Fruit fly (Drosophila melanogaster): ENCODE data around the gene Dab.

Dab gene

DNA sequence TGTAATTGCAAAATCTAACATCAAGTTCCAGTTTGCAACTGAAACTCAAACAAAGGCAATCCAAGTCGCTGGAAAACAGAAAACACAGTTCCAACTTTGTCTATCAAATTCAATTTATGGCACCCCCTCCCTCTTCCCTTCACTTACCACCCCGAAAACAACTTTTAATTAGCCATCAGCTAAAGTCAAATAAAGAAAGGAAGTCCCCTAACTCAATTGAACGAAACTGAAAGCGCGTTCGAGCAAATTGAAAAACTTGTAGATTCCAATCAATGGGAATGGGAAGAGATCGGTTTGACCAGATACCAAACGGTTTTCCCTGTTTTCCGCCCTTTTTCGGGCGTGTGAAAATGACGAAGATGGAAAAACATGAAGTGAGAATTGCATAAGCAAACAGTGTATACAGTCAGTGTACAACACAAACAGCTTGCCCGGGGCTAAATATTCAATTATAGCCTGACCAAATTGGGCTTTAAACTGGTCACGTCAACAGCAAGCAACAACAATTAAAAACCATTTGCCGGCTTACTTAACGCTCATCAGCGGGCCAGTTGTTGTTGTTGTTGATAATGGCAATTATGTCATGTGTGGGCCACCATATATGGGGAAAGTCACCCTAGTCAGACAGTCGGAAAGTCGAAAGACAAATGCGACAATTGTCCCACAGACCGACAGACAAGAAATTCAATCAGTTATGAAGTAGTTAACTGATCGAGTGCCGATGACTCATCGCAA, 12.5 kb upstream of the Dab start:
- 0 out of 2 replicates have a peak, but pooled peaks have one; percentile 11 for TF ChIP-seq CG6689 (GFP tag; IDR thresholded peaks at IDR 0.05)
- TF ChIP-seq CG4707 (GFP tag; optimal IDR thresholded peaks at IDR 0.05): no peak
- TF ChIP-seq CG11093 (GFP tag; IDR thresholded peaks at IDR 0.05): no peak
- TF ChIP-seq dmrt11E (tag; optimal IDR thresholded peaks at IDR 0.05): no peak
- no peak for TF ChIP-seq CG10147 (GFP tag; optimal IDR thresholded peaks at IDR 0.05)
- TF ChIP-seq CG31224 (GFP tag; IDR thresholded peaks at IDR 0.05): no peak
- no peak for TF ChIP-seq CG2199 (GFP tag; IDR thresholded peaks at IDR 0.05)
- no peak for TF ChIP-seq CG12744 (GFP tag; optimal IDR thresholded peaks at IDR 0.05)
- TF ChIP-seq otp (GFP tag; IDR thresholded peaks at IDR 0.05): peak; percentile 57; the same call in 1 of the 3 replicates
- no peak for TF ChIP-seq Hmx (GFP tag; optimal IDR thresholded peaks at IDR 0.05)
- no peak for TF ChIP-seq CG6254 (GFP tag; optimal IDR thresholded peaks at IDR 0.05)
- peak; percentile 23 for TF ChIP-seq fd64A (GFP tag; optimal IDR thresholded peaks at IDR 0.05)
- TF ChIP-seq tgo (GFP tag; IDR thresholded peaks at IDR 0.05): no peak
- TF ChIP-seq CG12104 (GFP tag; optimal IDR thresholded peaks at IDR 0.05): no peak
- no peak for TF ChIP-seq psq (GFP tag; optimal IDR thresholded peaks at IDR 0.05)
- no peak for TF ChIP-seq CG14860 (GFP tag; IDR thresholded peaks at IDR 0.05; ENCODE audit: partially characterized antibody)
- TF ChIP-seq Rfx (GFP tag; IDR thresholded peaks at IDR 0.05): no peak
- peak; percentile 4 for TF ChIP-seq Asciz (GFP tag; optimal IDR thresholded peaks at IDR 0.05)
- TF ChIP-seq MESR4 (GFP tag; optimal IDR thresholded peaks at IDR 0.05): no peak
- no peak for TF ChIP-seq TFAM (GFP tag; optimal IDR thresholded peaks at IDR 0.05)
- TF ChIP-seq bab2 (GFP tag; optimal IDR thresholded peaks at IDR 0.05): no peak
- no peak for TF ChIP-seq nerfin-2 (GFP tag; IDR thresholded peaks at IDR 0.05; ENCODE audit: partially characterized antibody)
- TF ChIP-seq Six4 (GFP tag; optimal IDR thresholded peaks at IDR 0.05): no peak
- no peak for TF ChIP-seq corto (GFP tag; optimal IDR thresholded peaks at IDR 0.05)
- TF ChIP-seq jigr1 (GFP tag; IDR thresholded peaks at IDR 0.05): no peak
- TF ChIP-seq crol (GFP tag; IDR thresholded peaks at IDR 0.05): peak; percentile 64
- TF ChIP-seq Vsx1 (GFP tag; optimal IDR thresholded peaks at IDR 0.05): no peak
- peak; percentile 20 for TF ChIP-seq CG2678 (tag; optimal IDR thresholded peaks at IDR 0.05)
- peak; percentile 11 for TF ChIP-seq Sox100B (GFP tag; optimal IDR thresholded peaks at IDR 0.05)
- TF ChIP-seq ATbp (GFP tag; optimal IDR thresholded peaks at IDR 0.05): peak; percentile 19
- no peak for TF ChIP-seq CG9817 (tag; optimal IDR thresholded peaks at IDR 0.05)
- no peak for TF ChIP-seq pan (optimal IDR thresholded peaks at IDR 0.05)
- no peak for TF ChIP-seq pan (GFP tag; optimal IDR thresholded peaks at IDR 0.05 in 1 of 2, IDR thresholded peaks at IDR 0.05 in 1 of 2)
- no peak for TF ChIP-seq CG7786 (GFP tag; optimal IDR thresholded peaks at IDR 0.05)
- no peak for TF ChIP-seq Lpt (GFP tag; optimal IDR thresholded peaks at IDR 0.05)
- TF ChIP-seq sr (GFP tag; IDR thresholded peaks at IDR 0.05): no peak
- no peak for TF ChIP-seq sug (tag; optimal IDR thresholded peaks at IDR 0.05)
- no peak for TF ChIP-seq CG17359 (tag; optimal IDR thresholded peaks at IDR 0.05)
- no peak for TF ChIP-seq Doc3 (GFP tag; IDR thresholded peaks at IDR 0.05; ENCODE audit: partially characterized antibody)
- no peak for TF ChIP-seq CG15011 (GFP tag; optimal IDR thresholded peaks at IDR 0.05)
- no peak for TF ChIP-seq CG11696 (GFP tag; IDR thresholded peaks at IDR 0.05)
- no peak for TF ChIP-seq CG8281 (tag; optimal IDR thresholded peaks at IDR 0.05)
- no peak for TF ChIP-seq sim (GFP tag; IDR thresholded peaks at IDR 0.05)
- no peak for TF ChIP-seq Bdp1 (GFP tag; optimal IDR thresholded peaks at IDR 0.05)
- no peak for TF ChIP-seq CG8924 (tag; optimal IDR thresholded peaks at IDR 0.05)
- TF ChIP-seq Ptx1 (GFP tag; IDR thresholded peaks at IDR 0.05): no peak
- no peak for TF ChIP-seq CG6791 (GFP tag; IDR thresholded peaks at IDR 0.05; ENCODE audit: partially characterized antibody)
- TF ChIP-seq CG1602 (GFP tag; optimal IDR thresholded peaks at IDR 0.05): no peak
- TF ChIP-seq Dip3 (GFP tag; optimal IDR thresholded peaks at IDR 0.05): no peak
- no peak for TF ChIP-seq CG9215 (GFP tag; IDR thresholded peaks at IDR 0.05)
